Worm (Caenorhabditis elegans) whole organism, young adult: ENCODE data around the gene cuc-1.

Source experiments
- F52B5.7 ChIP-seq: sonication (generic microtip); optimal IDR thresholded peaks from 2 replicates; lab custom pipeline; 2016; ENCODE audit warnings: mild to moderate bottlenecking, missing genetic modification characterization, missing compliant biosample characterization
- Y53G8AR.9 ChIP-seq: fragments of 200-800 bp; sonication (Bioruptor generic); conservative IDR thresholded peaks from 2 replicates; pipeline ENCODE4 v1.3.6; 2022; ENCODE audit warnings: missing genetic modification reagents, missing genetic modification characterization, missing compliant biosample characterization
- ama-1 ChIP-seq, 3 experiments: fragments of 150-350 bp in 1 of 3; sonication (generic microtip) in 2 of 3; optimal IDR thresholded peaks; 2 replicates each; lab custom pipeline; 2014 to 2018; ENCODE audit warnings: missing biosample characterization in 2 of 3, missing genetic modification characterization in 2 of 3, missing genetic modification reagents in 2 of 3
- aptf-3 ChIP-seq: fragments of 200-800 bp; sonication (Bioruptor generic); IDR thresholded peaks from 2 replicates; pipeline ENCODE4 v1.3.6; 2022; ENCODE audit warnings: missing genetic modification characterization, missing compliant biosample characterization
- attf-3 ChIP-seq: fragments of 200-800 bp; sonication (Bioruptor generic); conservative IDR thresholded peaks from 2 replicates; pipeline ENCODE4 v1.3.6; 2022; ENCODE audit warnings: missing genetic modification reagents, missing genetic modification characterization, missing compliant biosample characterization
- cebp-1 ChIP-seq, 2 experiments: fragments of 200-800 bp in 1 of 2; sonication (Bioruptor generic) in 1 of 2; sonication (generic microtip) in 1 of 2; IDR thresholded peaks in 1 of 2; optimal IDR thresholded peaks in 1 of 2; 2 replicates each; pipeline versions ENCODE4 v1.3.6 to Lab custom; 2017 to 2022; ENCODE audit warnings: missing compliant biosample characterization in 2 of 2, missing genetic modification characterization in 2 of 2, mild to moderate bottlenecking in 1 of 2, missing genetic modification reagents in 1 of 2, moderate library complexity in 1 of 2
- efl-1 ChIP-seq: fragments of 150-350 bp; optimal IDR thresholded peaks from 2 replicates; lab custom pipeline; 2014; ENCODE audit warnings: missing biosample characterization, missing genetic modification reagents, missing genetic modification characterization
- egl-18 ChIP-seq: fragments of 200-800 bp; sonication (Bioruptor generic); IDR thresholded peaks from 2 replicates; pipeline ENCODE4 v1.3.6; 2022; ENCODE audit warnings: missing genetic modification reagents, missing genetic modification characterization, missing compliant biosample characterization
- nhr-90 ChIP-seq: sonication (generic microtip); optimal IDR thresholded peaks from 2 replicates; lab custom pipeline; 2016; ENCODE audit warnings: missing genotype, mild to moderate bottlenecking, missing genetic modification characterization, missing compliant biosample characterization
- snpc-4 ChIP-seq, 5 experiments: fragments of 150-350 bp in 1 of 5; sonication (generic microtip) in 4 of 5; optimal IDR thresholded peaks; 2 replicates each; lab custom pipeline; 2014 to 2018; ENCODE audit warnings: missing genetic modification characterization in 5 of 5, missing biosample characterization in 3 of 5, antibody characterized with exemption in 2 of 5, mild to moderate bottlenecking in 2 of 5, missing compliant biosample characterization in 2 of 5, missing genotype in 2 of 5, moderate library complexity in 2 of 5, missing genetic modification reagents in 1 of 5

DNA sequence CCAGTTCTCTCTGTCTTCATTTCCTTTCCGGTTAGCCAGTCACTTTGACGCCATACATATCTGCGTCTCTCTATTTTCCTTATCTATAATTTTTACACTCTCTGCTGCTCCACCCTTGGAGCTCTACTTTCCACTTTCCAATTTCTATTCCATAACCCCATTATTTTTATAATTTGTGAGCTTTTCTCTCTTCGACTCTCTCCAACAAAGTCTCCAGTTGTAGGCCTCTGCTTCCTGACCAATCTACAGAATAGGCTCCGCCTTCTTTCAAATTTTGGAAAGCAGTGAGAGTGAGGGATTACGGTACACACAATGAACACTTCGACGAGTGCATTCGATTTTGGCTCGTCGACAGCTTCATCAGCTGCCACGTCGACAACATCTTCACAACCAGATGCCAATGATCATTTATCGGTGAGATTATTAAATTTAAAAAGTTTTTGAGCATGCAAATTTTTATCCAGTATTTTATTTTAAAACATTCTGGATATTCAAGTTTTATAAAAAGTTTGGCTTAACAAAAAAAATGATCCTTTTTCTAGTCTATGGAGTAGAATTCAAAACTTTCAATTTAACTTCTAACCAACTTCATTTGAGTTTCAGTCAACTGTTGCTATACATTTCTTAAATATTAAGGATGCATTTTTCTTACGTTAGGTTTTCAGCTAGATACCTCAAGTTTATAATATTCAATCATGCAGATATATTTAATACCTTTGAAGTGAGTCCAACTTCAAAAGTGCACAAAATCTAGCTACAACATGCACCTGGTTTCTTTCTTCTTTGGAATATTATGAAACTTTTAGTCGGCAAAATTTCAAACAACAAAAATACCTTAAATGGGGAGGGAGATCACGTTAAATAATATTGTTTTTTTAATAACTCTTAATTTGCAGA is 46.4 kb downstream of the cuc-1 start, which contains the start of gene egl-5:
- TF ChIP-seq Y53G8AR.9 (GFP tag; lab: Robert Waterston, UW) (no peak), snpc-4 (GFP tag; optimal IDR thresholded peaks at IDR 0.05; lab: Kevin White, UChicago) (no peak), snpc-4 (tag; optimal IDR thresholded peaks at IDR 0.05; lab: Kevin White, UChicago) (no peak), nhr-90 (tag; lab: Kevin White, UChicago) (no peak), F52B5.7 (tag; lab: Kevin White, UChicago) (no peak), efl-1 (no peak), aptf-3 (GFP tag; lab: Robert Waterston, UW) (no peak), egl-18 (GFP tag; lab: Robert Waterston, UW) (no peak), cebp-1 (GFP tag; IDR thresholded peaks at IDR 0.05; lab: Robert Waterston, UW) (no peak), cebp-1 (tag; optimal IDR thresholded peaks at IDR 0.05; lab: Kevin White, UChicago) (no peak), attf-3 (GFP tag; lab: Robert Waterston, UW) (no peak), ama-1 (optimal IDR thresholded peaks at IDR 0.05; lab: Kevin White, UChicago) (no peak), ama-1 (GFP tag; optimal IDR thresholded peaks at IDR 0.05; lab: Kevin White, UChicago) (no peak)
